Worm (Caenorhabditis elegans): ENCODE data around the gene pygl-1.

ce11 chrV:3548798-3549197 lies 30.0 kb upstream of the pygl-1 start, which contains the start of gene srw-130:
- TF ChIP-seq T22C8.4 (GFP tag; IDR thresholded peaks at IDR 0.05) (no peak), klf-2 (GFP tag; conservative IDR thresholded peaks at IDR 0.05) (no peak), flt-1 (GFP tag; IDR thresholded peaks at IDR 0.05) (no peak)

Measured in whole organism, midembryonic.